Fruit fly (Drosophila melanogaster) whole organism, embryonic: ENCODE measurements around the gene MtnD.
A peak's percentile ranks its signal among the peaks of the same experiment; 100 is the strongest.

Experiments
- Asciz ChIP-seq: fragments of 200-800 bp; sonication (Bioruptor generic); optimal IDR thresholded peaks from 2 replicates; lab custom pipeline; 2017; ENCODE audit warnings: missing biosample characterization, mild to moderate bottlenecking, missing genetic modification characterization, missing genetic modification reagents
- Bteb2 ChIP-seq: fragments of 200-800 bp; sonication (Bioruptor generic); optimal IDR thresholded peaks from 2 replicates; lab custom pipeline; 2016; ENCODE audit warnings: missing biosample characterization, missing genetic modification characterization
- CG10209 ChIP-seq: fragments of 200-800 bp; sonication (Bioruptor generic); optimal IDR thresholded peaks from 3 replicates; lab custom pipeline; 2017; ENCODE audit warnings: missing biosample characterization, mild to moderate bottlenecking, missing genetic modification characterization, missing genetic modification reagents
- CG12071 ChIP-seq: fragments of 200-800 bp; sonication (Bioruptor generic); optimal IDR thresholded peaks from 3 replicates; lab custom pipeline; 2018; ENCODE audit warnings: missing biosample characterization, mild to moderate bottlenecking, missing genetic modification characterization
- CG12744 ChIP-seq: fragments of 200-800 bp; sonication (Bioruptor generic); optimal IDR thresholded peaks from 2 replicates; lab custom pipeline; 2016; ENCODE audit warnings: missing biosample characterization, missing genetic modification characterization
- CG13775 ChIP-seq: fragments of 200-800 bp; sonication (Bioruptor generic); optimal IDR thresholded peaks from 3 replicates; lab custom pipeline; 2017; ENCODE audit warnings: missing biosample characterization, mild to moderate bottlenecking, missing genetic modification characterization
- CG14441 ChIP-seq: fragments of 200-800 bp; sonication (Bioruptor generic); IDR thresholded peaks from 2 replicates; pipeline ENCODE4 v1.3.6; 2022; ENCODE audit warnings: missing biosample characterization, missing genetic modification characterization
- CG1603 ChIP-seq: fragments of 200-800 bp; sonication (Bioruptor generic); optimal IDR thresholded peaks from 2 replicates; lab custom pipeline; 2019; ENCODE audit warnings: missing biosample characterization, mild to moderate bottlenecking, missing genetic modification characterization, moderate library complexity
- CG17186 ChIP-seq: fragments of 200-800 bp; sonication (Bioruptor generic); optimal IDR thresholded peaks from 3 replicates; lab custom pipeline; 2017; ENCODE audit warnings: missing biosample characterization, missing genetic modification reagents, missing genetic modification characterization
- CG17361 ChIP-seq: fragments of 200-800 bp; sonication (Bioruptor generic); IDR thresholded peaks from 3 replicates; pipeline ENCODE4 v1.3.6; 2022; ENCODE audit warnings: missing biosample characterization, missing genetic modification characterization
- CG18262 ChIP-seq: fragments of 200-800 bp; optimal IDR thresholded peaks from 3 replicates; lab custom pipeline; 2019; ENCODE audit warnings: missing biosample characterization, mild to moderate bottlenecking, missing genetic modification characterization, moderate library complexity
- CG18764 ChIP-seq: fragments of 200-800 bp; sonication (Bioruptor generic); optimal IDR thresholded peaks from 3 replicates; lab custom pipeline; 2016; ENCODE audit warnings: missing biosample characterization, missing genetic modification characterization
- CG3065 ChIP-seq: fragments of 200-800 bp; sonication (Bioruptor generic); optimal IDR thresholded peaks from 2 replicates; lab custom pipeline; 2016; ENCODE audit warnings: missing biosample characterization, missing genetic modification characterization
- CG31388 ChIP-seq: fragments of 200-800 bp; sonication (Bioruptor generic); optimal IDR thresholded peaks from 2 replicates; lab custom pipeline; 2016; ENCODE audit warnings: missing biosample characterization, missing genetic modification characterization
- CG3838 ChIP-seq: fragments of 200-800 bp; sonication (Bioruptor generic); optimal IDR thresholded peaks from 3 replicates; lab custom pipeline; 2016; ENCODE audit warnings: missing biosample characterization, missing genetic modification characterization
- CG5180 ChIP-seq: fragments of 200-800 bp; sonication (Bioruptor generic); optimal IDR thresholded peaks from 3 replicates; lab custom pipeline; 2017; ENCODE audit warnings: missing biosample characterization, missing genetic modification characterization, mild to moderate bottlenecking, moderate library complexity, missing genetic modification reagents
- CG8359 ChIP-seq: fragments of 200-800 bp; sonication (Bioruptor generic); optimal IDR thresholded peaks from 2 replicates; lab custom pipeline; 2017; ENCODE audit warnings: missing biosample characterization, mild to moderate bottlenecking, missing genetic modification characterization, borderline replicate concordance
- Dek ChIP-seq: fragments of 200-800 bp; sonication (Bioruptor generic); optimal IDR thresholded peaks from 3 replicates; lab custom pipeline; 2019; ENCODE audit warnings: missing biosample characterization, mild to moderate bottlenecking, missing genetic modification characterization, moderate library complexity
- Drgx ChIP-seq: fragments of 200-800 bp; sonication (Bioruptor generic); IDR thresholded peaks from 2 replicates; pipeline ENCODE4 v1.3.6; 2022; ENCODE audit warnings: missing biosample characterization, missing genetic modification characterization
- Eip74EF ChIP-seq, 2 experiments: fragments of 200-800 bp in 1 of 2; fragments of >200 bp in 1 of 2; sonication (Bioruptor generic) in 1 of 2; optimal IDR thresholded peaks; 2 replicates each; lab custom pipeline; 2017 to 2019; ENCODE audit warnings: missing biosample characterization in 2 of 2, missing genetic modification characterization in 2 of 2, mild to moderate bottlenecking in 1 of 2, moderate library complexity in 1 of 2
- Hand ChIP-seq: fragments of 200-800 bp; sonication (Bioruptor generic); optimal IDR thresholded peaks from 2 replicates; lab custom pipeline; 2017; ENCODE audit warnings: mild to moderate bottlenecking, missing biosample characterization, missing genetic modification reagents, missing genetic modification characterization
- Hey ChIP-seq: fragments of 200-800 bp; sonication (Bioruptor generic); optimal IDR thresholded peaks from 3 replicates; lab custom pipeline; 2018; ENCODE audit warnings: missing biosample characterization, mild to moderate bottlenecking, missing genetic modification characterization
- Hr39 ChIP-seq: fragments of >200 bp; optimal IDR thresholded peaks from 2 replicates; lab custom pipeline; 2017
- MBD-R2 ChIP-seq: fragments of 200-800 bp; sonication (Bioruptor generic); IDR thresholded peaks from 2 replicates; pipeline ENCODE4 v1.3.6; 2022; ENCODE audit warnings: missing biosample characterization, missing genetic modification characterization
- Meics ChIP-seq: fragments of 200-800 bp; sonication (Bioruptor generic); optimal IDR thresholded peaks from 2 replicates; lab custom pipeline; 2017; ENCODE audit warnings: missing biosample characterization, mild to moderate bottlenecking, missing genetic modification characterization
- Myb ChIP-seq: fragments of 200-800 bp; sonication (Bioruptor generic); optimal IDR thresholded peaks from 2 replicates; lab custom pipeline; 2016; ENCODE audit warnings: missing biosample characterization, missing genetic modification characterization
- Six4 ChIP-seq: fragments of 200-800 bp; sonication (Bioruptor generic); optimal IDR thresholded peaks from 2 replicates; lab custom pipeline; 2016; ENCODE audit warnings: missing biosample characterization, missing genetic modification characterization
- ab ChIP-seq: fragments of 200-800 bp; sonication (Bioruptor generic); optimal IDR thresholded peaks from 2 replicates; lab custom pipeline; 2016; ENCODE audit warnings: missing biosample characterization, missing genetic modification characterization
- cad ChIP-seq: fragments of >200 bp; optimal IDR thresholded peaks from 2 replicates; lab custom pipeline; 2017; ENCODE audit warnings: missing biosample characterization, missing genetic modification characterization
- danr ChIP-seq: fragments of 200-800 bp; sonication (Bioruptor generic); IDR thresholded peaks from 2 replicates; pipeline ENCODE4 v1.3.6; 2022; ENCODE audit warnings: missing biosample characterization, missing genetic modification characterization
- ems ChIP-seq: fragments of 200-800 bp; sonication (Bioruptor generic); optimal IDR thresholded peaks from 3 replicates; lab custom pipeline; 2016; ENCODE audit warnings: missing biosample characterization, missing genetic modification characterization
- fd102C ChIP-seq: fragments of 200-800 bp; sonication (Bioruptor generic); optimal IDR thresholded peaks from 2 replicates; lab custom pipeline; 2018; ENCODE audit warnings: missing biosample characterization, mild to moderate bottlenecking, missing genetic modification characterization, moderate library complexity
- fd3F ChIP-seq: fragments of 200-800 bp; sonication (Bioruptor generic); optimal IDR thresholded peaks from 2 replicates; lab custom pipeline; 2018; ENCODE audit warnings: missing biosample characterization, mild to moderate bottlenecking, missing genetic modification characterization, moderate library complexity
- gce ChIP-seq: fragments of 200-800 bp; sonication (Bioruptor generic); IDR thresholded peaks from 3 replicates; pipeline ENCODE4 v1.3.6; 2022; ENCODE audit warnings: missing biosample characterization, missing genetic modification characterization
- gem ChIP-seq: fragments of 200-800 bp; sonication (Bioruptor generic); optimal IDR thresholded peaks from 2 replicates; lab custom pipeline; 2019; ENCODE audit warnings: missing biosample characterization, mild to moderate bottlenecking, missing genetic modification characterization, moderate library complexity
- gt ChIP-seq: fragments of 200-800 bp; sonication (Bioruptor generic); IDR thresholded peaks from 2 replicates; pipeline ENCODE4 v1.3.6; 2022; ENCODE audit warnings: missing biosample characterization, missing genetic modification characterization
- h ChIP-seq: fragments of >200 bp; optimal IDR thresholded peaks from 2 replicates; lab custom pipeline; 2017
- kay ChIP-seq: fragments of 200-800 bp; sonication (Bioruptor generic); optimal IDR thresholded peaks from 2 replicates; lab custom pipeline; 2016; ENCODE audit warnings: missing biosample characterization, missing genetic modification characterization
- lola ChIP-seq, 3 experiments: fragments of >200 bp in 2 of 3; fragments of 200-800 bp in 1 of 3; sonication (Bioruptor generic) in 1 of 3; optimal IDR thresholded peaks; 2 replicates each; lab custom pipeline; 2017 to 2019; ENCODE audit warnings: missing biosample characterization in 3 of 3, missing genetic modification characterization in 3 of 3, mild to moderate bottlenecking in 1 of 3, moderate library complexity in 1 of 3
- mam ChIP-seq: fragments of 200-800 bp; sonication (Bioruptor generic); optimal IDR thresholded peaks from 3 replicates; lab custom pipeline; 2016; ENCODE audit warnings: missing biosample characterization, missing genetic modification characterization
- otp ChIP-seq: fragments of 200-800 bp; sonication (Bioruptor generic); IDR thresholded peaks from 3 replicates; pipeline ENCODE4, ENCODE4 v1.3.6; 2022; ENCODE audit warnings: missing biosample characterization, missing genetic modification characterization
- pzg ChIP-seq: fragments of 200-800 bp; sonication (Bioruptor generic); optimal IDR thresholded peaks from 3 replicates; lab custom pipeline; 2018; ENCODE audit warnings: missing biosample characterization, mild to moderate bottlenecking, missing genetic modification characterization, moderate library complexity
- ro ChIP-seq: fragments of 200-800 bp; sonication (Bioruptor generic); IDR thresholded peaks from 2 replicates; pipeline ENCODE4 v1.3.6; 2022; ENCODE audit warnings: missing biosample characterization, missing genetic modification characterization
- sc ChIP-seq, 3 experiments: fragments of >200 bp in 2 of 3; fragments of 200-800 bp in 1 of 3; sonication (Bioruptor generic) in 1 of 3; optimal IDR thresholded peaks; 2 replicates in 2 of 3; 3 replicates in 1 of 3; lab custom pipeline; 2017; ENCODE audit warnings: mild to moderate bottlenecking in 1 of 3, missing biosample characterization in 1 of 3, missing genetic modification characterization in 1 of 3, missing genetic modification reagents in 1 of 3
- sna ChIP-seq: fragments of 200-800 bp; sonication (Bioruptor generic); IDR thresholded peaks from 2 replicates; pipeline ENCODE4 v1.3.6; 2022; ENCODE audit warnings: missing biosample characterization, missing genetic modification characterization; ENCODE audit not compliant: partially characterized antibody
- tup ChIP-seq: fragments of 200-800 bp; sonication (Bioruptor generic); optimal IDR thresholded peaks from 2 replicates; lab custom pipeline; 2016; ENCODE audit warnings: missing biosample characterization, mild to moderate bottlenecking, missing genetic modification characterization, moderate library complexity
- tx ChIP-seq: fragments of 200-800 bp; sonication (Bioruptor generic); optimal IDR thresholded peaks from 2 replicates; lab custom pipeline; 2016; ENCODE audit warnings: missing biosample characterization, missing genetic modification characterization
- yki ChIP-seq: fragments of >200 bp; optimal IDR thresholded peaks from 3 replicates; lab custom pipeline; 2018
- zfh1 ChIP-seq: fragments of 200-800 bp; sonication (Bioruptor generic); IDR thresholded peaks from 3 replicates; pipeline ENCODE4 v1.3.6; 2022; ENCODE audit warnings: missing biosample characterization, missing genetic modification characterization

Gene MtnD

dm6 chr3R:20542283-20543144, 7.8 kb downstream of the MtnD start (continued):
- TF ChIP-seq ab (GFP tag; lab: Kevin White, UChicago) (no peak), Bteb2 (no peak), CG31388 (GFP tag; lab: Kevin White, UChicago) (no peak), yki (lab: Kevin White, UChicago) (no peak), otp (peak; percentile 34; the same call in 2 of the 3 replicates), CG17186 (no peak), lola (GFP tag; optimal IDR thresholded peaks at IDR 0.05; lab: Kevin White, UChicago) (peak in 1 of 3 experiments; percentile 58), Hey (tag; lab: Kevin White, UChicago) (no peak), CG3065 (GFP tag; lab: Kevin White, UChicago) (peak; percentile 9), CG18764 (no peak), sc (optimal IDR thresholded peaks at IDR 0.05; lab: Kevin White, UChicago) (no peak), sc (GFP tag; optimal IDR thresholded peaks at IDR 0.05; lab: Kevin White, UChicago) (peak; percentile 14), CG13775 (no peak), Drgx (GFP tag; lab: Robert Waterston, UW) (no peak), CG14441 (GFP tag; lab: Robert Waterston, UW) (no peak), cad (GFP tag; lab: Kevin White, UChicago) (peak; percentile 77), kay (GFP tag; lab: Kevin White, UChicago) (peak; percentile 20), mam (GFP tag; lab: Kevin White, UChicago) (no peak), CG12071 (no peak), Six4 (GFP tag; lab: Kevin White, UChicago) (peak; percentile 34), tx (GFP tag; lab: Kevin White, UChicago) (no peak), fd102C (GFP tag; lab: Kevin White, UChicago) (peak; percentile 75), CG5180 (GFP tag; lab: Kevin White, UChicago) (no peak), Myb (GFP tag; lab: Kevin White, UChicago) (no peak), Asciz (GFP tag; lab: Kevin White, UChicago) (peak; percentile 82), Eip74EF (GFP tag; optimal IDR thresholded peaks at IDR 0.05; lab: Kevin White, UChicago) (peak in 1 of 2 experiments; percentile 19), zfh1 (GFP tag; lab: Robert Waterston, UW) (peak; percentile 60; the same call in 2 of the 3 replicates), CG12744 (GFP tag; lab: Kevin White, UChicago) (no peak), Hand (GFP tag; lab: Kevin White, UChicago) (no peak), gce (GFP tag; lab: Robert Waterston, UW) (no peak), CG10209 (GFP tag; lab: Kevin White, UChicago) (peak; percentile 64), tup (GFP tag; lab: Kevin White, UChicago) (no peak), h (lab: Kevin White, UChicago) (no peak), danr (GFP tag; lab: Robert Waterston, UW) (no peak), fd3F (GFP tag; lab: Kevin White, UChicago) (no peak), CG18262 (tag; lab: Kevin White, UChicago) (peak; percentile 61), ro (no peak), CG8359 (GFP tag; lab: Kevin White, UChicago) (peak; percentile 5), CG3838 (GFP tag; lab: Kevin White, UChicago) (peak; percentile 51), MBD-R2 (GFP tag; lab: Robert Waterston, UW) (no peak), gem (tag; lab: Kevin White, UChicago) (peak; percentile 67), gt (GFP tag; lab: Robert Waterston, UW) (no peak), sna (GFP tag; lab: Robert Waterston, UW) (no peak), CG1603 (tag; lab: Kevin White, UChicago) (peak; percentile 48), Meics (GFP tag; lab: Kevin White, UChicago) (peak; percentile 9), Hr39 (lab: Kevin White, UChicago) (no peak), CG17361 (peak; percentile 42; the same call in 2 of the 3 replicates), pzg (GFP tag; lab: Kevin White, UChicago) (no peak), ems (GFP tag; lab: Kevin White, UChicago) (no peak), Dek (tag; lab: Kevin White, UChicago) (peak; percentile 15)
